Worm (Caenorhabditis elegans) whole organism, early embryonic: ENCODE results near the gene F36H9.4.

Experiments
- ama-1 ChIP-seq: fragments of 150-350 bp; optimal IDR thresholded peaks from 2 replicates; lab custom pipeline; 2014
- ceh-36 ChIP-seq: sonication (generic microtip); optimal IDR thresholded peaks from 2 replicates; lab custom pipeline; 2016; ENCODE audit warnings: missing genetic modification characterization, inconsistent platforms, missing compliant biosample characterization
- hmbx-1 ChIP-seq: sonication (generic microtip); optimal IDR thresholded peaks from 2 replicates; lab custom pipeline; 2016; ENCODE audit warnings: mild to moderate bottlenecking, missing genetic modification characterization, missing compliant biosample characterization
- hmg-4 ChIP-seq: fragments of 200-800 bp; sonication (Bioruptor generic); optimal IDR thresholded peaks from 2 replicates; lab custom pipeline; 2018; ENCODE audit warnings: mild to moderate bottlenecking, missing genetic modification characterization, missing compliant biosample characterization
- tbx-37 ChIP-seq: fragments of 200-800 bp; sonication (Bioruptor generic); conservative IDR thresholded peaks from 2 replicates; pipeline ENCODE4 v1.3.6; 2022; ENCODE audit warnings: missing genetic modification reagents, missing genetic modification characterization, missing compliant biosample characterization
- tra-4 ChIP-seq: sonication (generic microtip); optimal IDR thresholded peaks from 2 replicates; lab custom pipeline; 2017; ENCODE audit warnings: missing genetic modification characterization, missing compliant biosample characterization

DNA sequence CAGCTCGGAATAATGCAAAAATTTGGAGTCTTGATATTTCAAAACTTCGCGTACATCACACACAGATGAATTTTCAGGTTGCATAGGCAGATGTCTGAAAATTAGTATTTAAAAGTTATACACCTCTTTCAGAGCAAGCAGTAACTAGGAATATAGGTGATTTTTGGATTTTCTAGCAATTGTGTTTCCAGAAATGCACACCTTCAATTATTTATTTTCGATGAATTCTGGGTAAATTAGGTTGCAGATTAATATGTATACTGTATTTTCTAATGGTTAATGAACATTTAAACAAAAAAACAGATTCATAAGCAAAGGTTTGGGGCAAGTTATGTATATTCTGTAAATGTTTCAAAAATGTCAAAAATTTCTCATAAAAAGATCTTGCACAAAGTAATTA lies 38.0 kb downstream of the F36H9.4 start, which contains the start of gene srab-25:
- TF ChIP-seq ceh-36 (tag; lab: Kevin White, UChicago) (no peak), tbx-37 (no peak), tra-4 (tag; lab: Kevin White, UChicago) (no peak), ama-1 (no peak), hmg-4 (GFP tag; lab: Kevin White, UChicago) (no peak), hmbx-1 (tag; lab: Kevin White, UChicago) (no peak)
